Worm (Caenorhabditis elegans) whole organism, L3 larva: Measurements from ENCODE around the gene Y52E8A.2.

Experiments
- aly-2 ChIP-seq: fragments of 150-350 bp; optimal IDR thresholded peaks from 2 replicates; lab custom pipeline; 2014; ENCODE audit warnings: missing biosample characterization, missing genetic modification characterization
- ama-1 ChIP-seq: fragments of 150-350 bp; optimal IDR thresholded peaks from 2 replicates; lab custom pipeline; 2018
- ceh-16 ChIP-seq: sonication (generic microtip); optimal IDR thresholded peaks from 2 replicates; lab custom pipeline; 2017; ENCODE audit warnings: missing biosample characterization, missing genetic modification characterization
- ceh-28 ChIP-seq: fragments of 150-350 bp; optimal IDR thresholded peaks from 2 replicates; lab custom pipeline; 2014; ENCODE audit warnings: missing biosample characterization, missing genetic modification reagents, missing genetic modification characterization
- elt-1 ChIP-seq: fragments of 150-350 bp; optimal IDR thresholded peaks from 2 replicates; lab custom pipeline; 2014; ENCODE audit warnings: missing biosample characterization, missing genetic modification characterization
- fkh-10 ChIP-seq: sonication (generic microtip); optimal IDR thresholded peaks from 2 replicates; lab custom pipeline; 2017; ENCODE audit warnings: missing biosample characterization, missing genetic modification reagents, missing genetic modification characterization
- unc-62 ChIP-seq: fragments of 150-350 bp; sonication (generic microtip); optimal IDR thresholded peaks from 4 replicates; lab custom pipeline; 2014; ENCODE audit warnings: missing biosample characterization, missing genetic modification reagents, missing genetic modification characterization

DNA sequence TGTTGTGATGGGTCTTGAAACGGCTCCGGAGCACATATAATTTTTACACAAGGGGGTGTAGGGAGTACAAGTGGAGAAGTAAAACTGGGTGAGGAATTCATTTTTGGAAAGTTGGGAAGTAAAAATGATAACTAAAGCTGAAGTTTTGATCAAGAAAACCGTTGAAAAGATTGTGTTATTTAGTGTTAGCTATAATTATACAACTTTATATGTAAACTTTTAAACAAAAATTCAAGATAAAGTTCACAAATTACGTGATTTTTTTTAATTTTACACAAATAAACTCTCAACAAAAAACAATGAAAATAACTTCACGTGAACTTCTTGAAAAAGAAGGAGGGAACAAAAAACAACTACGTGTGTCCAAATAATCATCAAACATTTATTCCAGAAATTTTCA, 34.6 kb downstream of the Y52E8A.2 start, which contains the start of the genes H20J04.7 and H20J04.1:
- TF ChIP-seq ceh-28 (tag; lab: Kevin White, UChicago) (no peak), ceh-16 (tag; lab: Kevin White, UChicago) (no peak), unc-62 (no peak), elt-1 (no peak), ama-1 (lab: Kevin White, UChicago) (no peak), aly-2 (tag; lab: Kevin White, UChicago) (no peak), fkh-10 (GFP tag; lab: Kevin White, UChicago) (no peak)
